Fruit fly (Drosophila melanogaster) Kc167 (cell line): ENCODE results near the gene CG15209.

Experiments
- h ChIP-seq: fragments of >200 bp; optimal IDR thresholded peaks from 3 replicates; lab custom pipeline; 2018; ENCODE audit warnings: missing external identifiers
- insv ChIP-seq: fragments of >200 bp; optimal IDR thresholded peaks from 3 replicates; lab custom pipeline; 2018; ENCODE audit warnings: missing external identifiers
- psq ChIP-seq: fragments of >200 bp; optimal IDR thresholded peaks from 2 replicates; lab custom pipeline; 2017; ENCODE audit warnings: missing external identifiers

DNA sequence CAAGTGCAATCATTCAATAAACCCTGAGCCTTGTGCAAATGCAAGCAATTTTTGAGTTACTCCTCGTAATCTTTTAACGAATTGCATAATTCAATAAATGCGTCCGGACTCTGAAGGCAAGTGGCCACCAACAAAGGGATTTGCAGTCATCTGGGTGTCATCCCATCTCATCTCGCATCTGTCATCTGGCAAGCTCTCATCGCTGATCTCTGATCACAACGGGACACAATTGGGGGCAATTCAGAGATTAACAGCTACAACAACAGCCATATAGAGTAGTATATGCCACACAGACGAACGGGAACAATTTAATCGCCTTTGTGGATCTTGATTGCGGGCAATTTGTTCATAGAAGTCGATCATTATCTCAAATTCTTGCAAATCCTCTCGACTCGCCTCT is 41.7 kb downstream of the CG15209 start:
- no peak for TF ChIP-seq psq (lab: Kevin White, UChicago)
- TF ChIP-seq h = no peak
- TF ChIP-seq insv (lab: Kevin White, UChicago) = no peak
